Fruit fly (Drosophila melanogaster) S2 (cell line): ENCODE measurements around the gene rdog.

ENCODE experiments used
- CG8478 ChIP-seq: fragments of >200 bp; optimal IDR thresholded peaks from 2 replicates; lab custom pipeline; 2018
- CTCF ChIP-seq, 2 experiments: fragments of >200 bp; optimal IDR thresholded peaks; 2 replicates each; lab custom pipeline; 2018

- TF ChIP-seq CG8478 (lab: Kevin White, UChicago) (no peak), CTCF (optimal IDR thresholded peaks at IDR 0.05; lab: Kevin White, UChicago) (no peak)
Observed at dm6 chr3R:29190984-29191383, 33.1 kb downstream of the rdog start.
